Worm (Caenorhabditis elegans) whole organism, L1 larva: ENCODE data around the gene fbxa-30.
A peak's percentile ranks its signal among the peaks of the same experiment; 100 is the strongest.

ENCODE experiments used
- C16A3.4 ChIP-seq: fragments of 150-350 bp; optimal IDR thresholded peaks from 2 replicates; lab custom pipeline; 2014; ENCODE audit warnings: missing biosample characterization, missing genetic modification characterization
- C34B4.2 ChIP-seq: sonication (generic microtip); optimal IDR thresholded peaks from 2 replicates; lab custom pipeline; 2017; ENCODE audit warnings: mild to moderate bottlenecking, missing genetic modification characterization, missing compliant biosample characterization
- aha-1 ChIP-seq: fragments of 150-350 bp; optimal IDR thresholded peaks from 2 replicates; lab custom pipeline; 2014; ENCODE audit warnings: missing biosample characterization, missing genetic modification characterization
- ceh-63 ChIP-seq: fragments of 200-800 bp; sonication (Bioruptor generic); optimal IDR thresholded peaks from 2 replicates; lab custom pipeline; 2018; ENCODE audit warnings: mild to moderate bottlenecking, missing genetic modification characterization, missing compliant biosample characterization
- ceh-82 ChIP-seq, 3 experiments: fragments of 150-350 bp in 1 of 3; sonication (generic microtip) in 2 of 3; optimal IDR thresholded peaks; 2 replicates each; lab custom pipeline; 2014 to 2017; ENCODE audit warnings: missing biosample characterization in 3 of 3, missing genetic modification characterization in 3 of 3
- ces-1 ChIP-seq: fragments of 150-350 bp; optimal IDR thresholded peaks from 2 replicates; lab custom pipeline; 2014; ENCODE audit warnings: missing biosample characterization, missing genetic modification reagents, missing genetic modification characterization
- dpl-1 ChIP-seq, 3 experiments: fragments of 150-350 bp in 2 of 3; sonication (generic microtip) in 1 of 3; optimal IDR thresholded peaks; 2 replicates each; lab custom pipeline; 2014 to 2017; ENCODE audit warnings: missing biosample characterization in 3 of 3, missing genetic modification characterization in 3 of 3, missing genetic modification reagents in 3 of 3
- efl-1 ChIP-seq, 4 experiments: fragments of 150-350 bp; optimal IDR thresholded peaks in 3 of 4; peaks in 1 of 4; 1 replicate in 1 of 4; 2 replicates in 3 of 4; lab custom pipeline; 2014; ENCODE audit warnings: missing biosample characterization in 2 of 4, missing genetic modification characterization in 2 of 4, missing genetic modification reagents in 2 of 4
- elt-3 ChIP-seq, 6 experiments: fragments of 150-350 bp in 1 of 6; sonication (generic microtip); optimal IDR thresholded peaks; 2 replicates each; lab custom pipeline; 2017 to 2018; ENCODE audit warnings: missing biosample characterization in 6 of 6, missing genetic modification characterization in 6 of 6, inconsistent platforms in 1 of 6
- fkh-4 ChIP-seq: sonication (generic microtip); optimal IDR thresholded peaks from 2 replicates; lab custom pipeline; 2016; ENCODE audit warnings: missing compliant biosample characterization, missing genetic modification characterization, borderline replicate concordance
- fkh-8 ChIP-seq: sonication (generic microtip); optimal IDR thresholded peaks from 2 replicates; lab custom pipeline; 2016; ENCODE audit warnings: mild to moderate bottlenecking, missing genetic modification characterization, missing compliant biosample characterization
- hlh-17 ChIP-seq: fragments of 200-800 bp; sonication (Bioruptor generic); optimal IDR thresholded peaks from 2 replicates; lab custom pipeline; 2018; ENCODE audit warnings: missing genetic modification characterization, mild to moderate bottlenecking, missing compliant biosample characterization, moderate library complexity, borderline replicate concordance
- jun-1 ChIP-seq: fragments of 150-350 bp; optimal IDR thresholded peaks from 2 replicates; lab custom pipeline; 2014; ENCODE audit warnings: missing biosample characterization, missing genetic modification reagents, missing genetic modification characterization
- lin-13 ChIP-seq: fragments of 150-350 bp; optimal IDR thresholded peaks from 2 replicates; lab custom pipeline; 2014; ENCODE audit warnings: missing biosample characterization, missing genetic modification reagents, missing genetic modification characterization
- lin-14 ChIP-seq: fragments of 200-800 bp; sonication (Bioruptor generic); optimal IDR thresholded peaks from 2 replicates; lab custom pipeline; 2018; ENCODE audit warnings: mild to moderate bottlenecking, missing genetic modification characterization, moderate library complexity, missing compliant biosample characterization
- lin-35 ChIP-seq, 2 experiments: fragments of 150-350 bp; optimal IDR thresholded peaks; 2 replicates each; lab custom pipeline; 2014; ENCODE audit warnings: missing biosample characterization in 2 of 2, missing genetic modification characterization in 2 of 2, missing genetic modification reagents in 2 of 2
- lsy-2 ChIP-seq, 2 experiments: fragments of 150-350 bp; optimal IDR thresholded peaks; 2 replicates each; lab custom pipeline; 2014; ENCODE audit warnings: missing biosample characterization in 2 of 2, missing genetic modification characterization in 2 of 2
- mdl-1 ChIP-seq, 2 experiments: fragments of 150-350 bp; optimal IDR thresholded peaks; 2 replicates each; lab custom pipeline; 2014 to 2017; ENCODE audit warnings: missing biosample characterization in 2 of 2, missing genetic modification characterization in 2 of 2, inconsistent platforms in 1 of 2
- mep-1 ChIP-seq: fragments of 150-350 bp; optimal IDR thresholded peaks from 2 replicates; lab custom pipeline; 2014; ENCODE audit warnings: missing biosample characterization, missing genetic modification characterization
- nhr-11 ChIP-seq: fragments of 150-350 bp; optimal IDR thresholded peaks from 2 replicates; lab custom pipeline; 2014; ENCODE audit warnings: missing biosample characterization, missing genetic modification characterization
- nhr-47 ChIP-seq: sonication (generic microtip); optimal IDR thresholded peaks from 2 replicates; lab custom pipeline; 2016; ENCODE audit warnings: mild to moderate bottlenecking, missing genetic modification characterization, moderate library complexity, missing compliant biosample characterization
- nhr-71 ChIP-seq: sonication (generic microtip); optimal IDR thresholded peaks from 2 replicates; lab custom pipeline; 2016; ENCODE audit warnings: mild to moderate bottlenecking, missing genetic modification characterization, moderate library complexity, missing compliant biosample characterization
- nhr-85 ChIP-seq: sonication (generic microtip); peaks from one replicate; lab custom pipeline; 2016; ENCODE audit warnings: missing genetic modification characterization, inconsistent platforms, missing compliant biosample characterization
- pqm-1 ChIP-seq: sonication (generic microtip); optimal IDR thresholded peaks from 3 replicates; lab custom pipeline; 2017; ENCODE audit warnings: missing biosample characterization, missing genetic modification characterization
- rnt-1 ChIP-seq: sonication (generic microtip); optimal IDR thresholded peaks from 2 replicates; lab custom pipeline; 2016; ENCODE audit warnings: mild to moderate bottlenecking, missing genetic modification characterization, moderate library complexity, missing compliant biosample characterization
- skn-1 ChIP-seq: fragments of 150-350 bp; optimal IDR thresholded peaks from 2 replicates; lab custom pipeline; 2014; ENCODE audit warnings: missing biosample characterization, missing genetic modification characterization
- snu-23 ChIP-seq: sonication (generic microtip); optimal IDR thresholded peaks from 2 replicates; lab custom pipeline; 2016; ENCODE audit warnings: missing genetic modification characterization, missing compliant biosample characterization
- swsn-7 ChIP-seq: sonication (generic microtip); optimal IDR thresholded peaks from 2 replicates; lab custom pipeline; 2016; ENCODE audit warnings: missing genetic modification characterization, missing compliant biosample characterization
- tbx-2 ChIP-seq: sonication (generic microtip); optimal IDR thresholded peaks from 2 replicates; lab custom pipeline; 2016; ENCODE audit warnings: missing genetic modification characterization, missing compliant biosample characterization
- unc-130 ChIP-seq: fragments of 150-350 bp; optimal IDR thresholded peaks from 2 replicates; lab custom pipeline; 2017; ENCODE audit warnings: missing biosample characterization, missing genetic modification characterization, inconsistent platforms
- unc-30 ChIP-seq: sonication (generic microtip); optimal IDR thresholded peaks from 2 replicates; lab custom pipeline; 2017; ENCODE audit warnings: missing biosample characterization, missing genetic modification characterization
- unc-98 ChIP-seq: fragments of 200-800 bp; sonication (Bioruptor generic); IDR thresholded peaks from 2 replicates; pipeline ENCODE4 v1.3.6; 2022; ENCODE audit warnings: missing genetic modification characterization, missing compliant biosample characterization
- xbp-1 ChIP-seq: sonication (generic microtip); optimal IDR thresholded peaks from 2 replicates; lab custom pipeline; 2016; ENCODE audit warnings: missing genetic modification characterization, missing compliant biosample characterization
- zip-4 ChIP-seq: fragments of 200-800 bp; sonication (Bioruptor generic); optimal IDR thresholded peaks from 2 replicates; lab custom pipeline; 2018; ENCODE audit warnings: mild to moderate bottlenecking, missing genetic modification characterization, moderate library complexity, missing compliant biosample characterization

fbxa-30 gene

ce11 chrIII:1248335-1248734 lies 27.1 kb downstream of the fbxa-30 start:
- TF ChIP-seq fkh-4 (no peak), nhr-85 (tag; lab: Kevin White, UChicago) (peak; percentile 59)

ce11 chrIII:1243199-1243598 lies 32.2 kb downstream of the fbxa-30 start, which contains the start of gene fbxa-63:
fbxa-63 (plus strand) TSS chrIII:1243508.
- TF ChIP-seq aha-1 (tag; lab: Kevin White, UChicago) (no peak), nhr-11 (tag; lab: Kevin White, UChicago) (peak; percentile 15), ces-1 (no peak), skn-1 (tag; lab: Kevin White, UChicago) (peak; percentile 81), jun-1 (peak; percentile 28), efl-1 (optimal IDR thresholded peaks at IDR 0.05; lab: Kevin White, UChicago) (peak; percentile 49 to 64), efl-1 (GFP tag; optimal IDR thresholded peaks at IDR 0.05 in 1 of 2; lab: Kevin White, UChicago) (peak; percentile 26 to 92), C16A3.4 (tag; lab: Kevin White, UChicago) (no peak), swsn-7 (tag; lab: Kevin White, UChicago) (peak; percentile 10), lin-13 (peak; percentile 20), lin-14 (GFP tag; lab: Kevin White, UChicago) (peak; percentile 61), mep-1 (tag; lab: Kevin White, UChicago) (no peak), nhr-71 (tag; lab: Kevin White, UChicago) (peak; percentile 42), dpl-1 (GFP tag; optimal IDR thresholded peaks at IDR 0.05; lab: Kevin White, UChicago) (peak in 2 of 3 experiments; percentile 7 to 21), nhr-47 (tag; lab: Kevin White, UChicago) (peak; percentile 37), fkh-8 (tag; lab: Kevin White, UChicago) (no peak), elt-3 (tag; optimal IDR thresholded peaks at IDR 0.05; lab: Kevin White, UChicago) (peak in 1 of 6 experiments; percentile 19), lsy-2 (tag; optimal IDR thresholded peaks at IDR 0.05; lab: Kevin White, UChicago) (peak; percentile 30 to 64), ceh-82 (tag; optimal IDR thresholded peaks at IDR 0.05; lab: Kevin White, UChicago) (peak in 1 of 3 experiments; percentile 35), rnt-1 (tag; lab: Kevin White, UChicago) (no peak), lin-35 (GFP tag; optimal IDR thresholded peaks at IDR 0.05; lab: Kevin White, UChicago) (peak; percentile 26 to 47), snu-23 (peak; percentile 27), zip-4 (GFP tag; lab: Kevin White, UChicago) (peak; percentile 2), unc-30 (tag; lab: Kevin White, UChicago) (no peak), mdl-1 (tag; optimal IDR thresholded peaks at IDR 0.05; lab: Kevin White, UChicago) (peak in 1 of 2 experiments; percentile 26)

DNA sequence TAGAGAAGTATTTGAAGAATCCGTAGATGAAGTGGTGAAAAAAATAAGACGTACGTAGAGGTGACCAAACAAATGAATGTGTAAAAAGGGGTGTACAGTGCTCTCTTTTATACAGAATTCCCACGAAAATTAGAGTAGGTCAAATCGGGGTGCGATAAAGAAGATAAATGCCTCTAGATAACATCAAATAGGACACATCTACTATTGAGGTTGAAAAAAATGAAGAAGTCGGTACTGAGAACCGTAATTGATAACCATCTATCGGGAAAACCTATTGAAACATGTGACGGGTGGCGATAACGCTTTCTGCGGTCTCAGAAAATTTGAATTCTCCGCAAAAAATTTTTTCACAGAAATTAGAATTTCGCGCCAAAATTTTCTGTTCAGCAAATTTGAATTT lies 36.7 kb downstream of the fbxa-30 start, which contains the start of gene fbxa-61:
Gene fbxa-61, plus strand, starts transcription at position 345 of the 400 bp plus-strand sequence.
- TF ChIP-seq nhr-85 (tag; lab: Kevin White, UChicago) (peak; percentile 67), unc-98 (GFP tag; lab: Robert Waterston, UW) (no peak)

- TF ChIP-seq hlh-17 (GFP tag; lab: Kevin White, UChicago) = no peak
- no peak for TF ChIP-seq pqm-1 (tag; lab: Kevin White, UChicago)
- no peak for TF ChIP-seq fkh-8 (tag; lab: Kevin White, UChicago)
- TF ChIP-seq rnt-1 (tag; lab: Kevin White, UChicago) = no peak
- TF ChIP-seq fkh-4 = no peak
- no peak for TF ChIP-seq ceh-63 (GFP tag; lab: Kevin White, UChicago)
- no peak for TF ChIP-seq xbp-1
- TF ChIP-seq tbx-2 = no peak
- no peak for TF ChIP-seq unc-130
- no peak for TF ChIP-seq C34B4.2 (tag; lab: Kevin White, UChicago)
- no peak for TF ChIP-seq efl-1 (optimal IDR thresholded peaks at IDR 0.05; lab: Kevin White, UChicago)
- no peak for TF ChIP-seq efl-1 (GFP tag; optimal IDR thresholded peaks at IDR 0.05 in 1 of 2; lab: Kevin White, UChicago)
- no peak for TF ChIP-seq ceh-82 (tag; optimal IDR thresholded peaks at IDR 0.05; lab: Kevin White, UChicago)
- TF ChIP-seq, all 84 proteins: peak for 0
Observed at ce11 chrIII:1231186-1231585, 44.2 kb downstream of the fbxa-30 start.
